Worm (Caenorhabditis elegans) whole organism, mixed stage, embryonic: ENCODE data around the gene alkb-8.

ENCODE experiments used
- M03D4.4 ChIP-seq: sonication (generic microtip); optimal IDR thresholded peaks from 2 replicates; lab custom pipeline; 2017; ENCODE audit warnings: mild to moderate bottlenecking, missing genetic modification characterization, missing compliant biosample characterization
- bed-3 ChIP-seq: fragments of 200-800 bp; sonication (Bioruptor generic); optimal IDR thresholded peaks from 3 replicates; lab custom pipeline; 2018; ENCODE audit warnings: mild to moderate bottlenecking, missing genetic modification characterization, moderate library complexity, missing compliant biosample characterization
- blmp-1 ChIP-seq: fragments of 150-350 bp; optimal IDR thresholded peaks from 2 replicates; lab custom pipeline; 2014; ENCODE audit warnings: missing biosample characterization, missing genetic modification characterization
- ceh-39 ChIP-seq: fragments of 150-350 bp; optimal IDR thresholded peaks from 2 replicates; lab custom pipeline; 2014; ENCODE audit warnings: missing biosample characterization, missing genetic modification characterization
- ceh-43 ChIP-seq: fragments of 200-800 bp; sonication (Bioruptor generic); optimal IDR thresholded peaks from 2 replicates; lab custom pipeline; 2018; ENCODE audit warnings: mild to moderate bottlenecking, missing genetic modification characterization, moderate library complexity, missing compliant biosample characterization
- ces-1 ChIP-seq: fragments of 150-350 bp; optimal IDR thresholded peaks from 2 replicates; lab custom pipeline; 2014; ENCODE audit warnings: missing biosample characterization, missing genetic modification reagents, missing genetic modification characterization
- cnd-1 ChIP-seq: fragments of 200-800 bp; sonication (Bioruptor generic); optimal IDR thresholded peaks from 2 replicates; lab custom pipeline; 2018; ENCODE audit warnings: mild to moderate bottlenecking, missing genetic modification characterization, missing compliant biosample characterization
- drap-1 ChIP-seq: fragments of 200-800 bp; sonication (Bioruptor generic); optimal IDR thresholded peaks from 3 replicates; lab custom pipeline; 2018; ENCODE audit warnings: mild to moderate bottlenecking, missing genetic modification characterization, missing compliant biosample characterization
- elt-1 ChIP-seq: sonication (generic microtip); optimal IDR thresholded peaks from 2 replicates; lab custom pipeline; 2017; ENCODE audit warnings: missing genetic modification characterization, mild to moderate bottlenecking, missing compliant biosample characterization, antibody characterized with exemption, moderate library complexity, borderline replicate concordance; ENCODE audit not compliant: insufficient read depth
- elt-3 ChIP-seq: fragments of 150-350 bp; optimal IDR thresholded peaks from 2 replicates; lab custom pipeline; 2014; ENCODE audit warnings: missing biosample characterization, missing genetic modification characterization
- flh-1 ChIP-seq: fragments of 200-800 bp; sonication (Bioruptor generic); optimal IDR thresholded peaks from 2 replicates; lab custom pipeline; 2018; ENCODE audit warnings: mild to moderate bottlenecking, missing genetic modification characterization, moderate library complexity, missing compliant biosample characterization
- ham-2 ChIP-seq: fragments of 200-800 bp; sonication (Bioruptor generic); optimal IDR thresholded peaks from 2 replicates; lab custom pipeline; 2018; ENCODE audit warnings: mild to moderate bottlenecking, missing genetic modification characterization, missing compliant biosample characterization
- hlh-1 ChIP-seq: fragments of 150-350 bp; optimal IDR thresholded peaks from 2 replicates; lab custom pipeline; 2014; ENCODE audit warnings: missing biosample characterization, missing genetic modification reagents, missing genetic modification characterization
- lin-13 ChIP-seq: fragments of 150-350 bp; optimal IDR thresholded peaks from 2 replicates; lab custom pipeline; 2014; ENCODE audit warnings: missing biosample characterization, missing genetic modification characterization
- lin-32 ChIP-seq: fragments of 200-800 bp; sonication (Bioruptor generic); optimal IDR thresholded peaks from 2 replicates; lab custom pipeline; 2018; ENCODE audit warnings: mild to moderate bottlenecking, missing genetic modification characterization, missing compliant biosample characterization
- lsy-2 ChIP-seq: fragments of 150-350 bp; optimal IDR thresholded peaks from 2 replicates; lab custom pipeline; 2014; ENCODE audit warnings: missing biosample characterization, missing genetic modification characterization
- mab-5 ChIP-seq: fragments of 150-350 bp; optimal IDR thresholded peaks from 2 replicates; lab custom pipeline; 2014; ENCODE audit warnings: missing biosample characterization, missing genetic modification characterization
- mls-2 ChIP-seq: sonication (generic microtip); optimal IDR thresholded peaks from 2 replicates; lab custom pipeline; 2016; ENCODE audit warnings: mild to moderate bottlenecking, missing genetic modification characterization, moderate library complexity, missing compliant biosample characterization
- nhr-12 ChIP-seq: fragments of 150-350 bp; optimal IDR thresholded peaks from 2 replicates; lab custom pipeline; 2014; ENCODE audit warnings: missing biosample characterization, missing genetic modification characterization
- nhr-2 ChIP-seq: fragments of 150-350 bp; optimal IDR thresholded peaks from 2 replicates; lab custom pipeline; 2014; ENCODE audit warnings: missing biosample characterization, missing genetic modification characterization
- nhr-28 ChIP-seq: fragments of 150-350 bp; optimal IDR thresholded peaks from 2 replicates; lab custom pipeline; 2014; ENCODE audit warnings: missing biosample characterization, missing genetic modification characterization
- pha-4 ChIP-seq: fragments of 150-350 bp; optimal IDR thresholded peaks from 2 replicates; lab custom pipeline; 2018; ENCODE audit warnings: missing biosample characterization, missing genetic modification reagents, missing genetic modification characterization
- sem-2 ChIP-seq: fragments of 200-800 bp; sonication (Bioruptor generic); optimal IDR thresholded peaks from 2 replicates; lab custom pipeline; 2018; ENCODE audit warnings: mild to moderate bottlenecking, missing genetic modification characterization, missing compliant biosample characterization
- snpc-4 ChIP-seq: fragments of 150-350 bp; optimal IDR thresholded peaks from 2 replicates; lab custom pipeline; 2014; ENCODE audit warnings: missing biosample characterization, missing genetic modification characterization
- sptf-1 ChIP-seq: sonication (generic microtip); optimal IDR thresholded peaks from 2 replicates; lab custom pipeline; 2017; ENCODE audit warnings: mild to moderate bottlenecking, missing genetic modification characterization, moderate library complexity, missing compliant biosample characterization
- tbx-8 ChIP-seq: fragments of 200-800 bp; sonication (Bioruptor generic); optimal IDR thresholded peaks from 2 replicates; lab custom pipeline; 2018; ENCODE audit warnings: mild to moderate bottlenecking, missing genetic modification characterization, moderate library complexity, missing compliant biosample characterization
- unc-120 ChIP-seq: sonication (generic microtip); optimal IDR thresholded peaks from 2 replicates; lab custom pipeline; 2017; ENCODE audit warnings: missing genetic modification characterization, missing compliant biosample characterization; ENCODE audit not compliant: poor library complexity, severe bottlenecking
- unc-39 ChIP-seq: fragments of 150-350 bp; optimal IDR thresholded peaks from 2 replicates; lab custom pipeline; 2014; ENCODE audit warnings: missing biosample characterization, missing genetic modification characterization
- unc-62 ChIP-seq: fragments of 150-350 bp; optimal IDR thresholded peaks from 2 replicates; lab custom pipeline; 2014; ENCODE audit warnings: missing biosample characterization, missing genetic modification reagents, missing genetic modification characterization
- zip-8 ChIP-seq: fragments of 150-350 bp; optimal IDR thresholded peaks from 2 replicates; lab custom pipeline; 2014; ENCODE audit warnings: missing biosample characterization, missing genetic modification characterization
- ztf-11 ChIP-seq: fragments of 150-350 bp; optimal IDR thresholded peaks from 2 replicates; lab custom pipeline; 2014; ENCODE audit warnings: missing biosample characterization, missing genetic modification characterization

Gene alkb-8

DNA sequence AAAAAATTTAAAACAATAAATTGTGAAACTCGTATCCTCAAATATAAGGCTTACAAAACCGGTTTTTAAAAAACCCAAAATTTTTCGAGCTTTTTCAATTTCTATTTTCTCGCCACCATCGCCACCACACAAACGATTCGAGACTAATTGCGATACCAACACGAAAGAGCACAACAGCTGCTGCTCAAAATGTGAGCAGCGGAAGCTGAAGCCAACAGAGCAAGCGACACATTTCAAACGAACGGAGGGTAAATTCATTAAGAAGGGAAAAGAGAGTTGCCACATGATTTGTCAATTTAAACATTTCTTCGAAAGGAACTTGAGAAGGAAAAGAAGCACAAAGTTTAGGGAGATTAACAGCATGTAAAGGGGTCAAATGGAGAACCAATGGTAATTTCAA lies 30.0 kb upstream of the alkb-8 start:
- TF ChIP-seq hlh-1 (tag; lab: Kevin White, UChicago) = peak; percentile 92
- TF ChIP-seq unc-62 (GFP tag; lab: Kevin White, UChicago) = peak; percentile 18
- peak; percentile 5 for TF ChIP-seq unc-120 (tag; lab: Kevin White, UChicago)
- TF ChIP-seq sem-2 (GFP tag; lab: Kevin White, UChicago) = no peak
- peak; percentile 17 for TF ChIP-seq lin-32 (GFP tag; lab: Kevin White, UChicago)
- TF ChIP-seq ces-1 (GFP tag; lab: Kevin White, UChicago) = peak; percentile 87

DNA sequence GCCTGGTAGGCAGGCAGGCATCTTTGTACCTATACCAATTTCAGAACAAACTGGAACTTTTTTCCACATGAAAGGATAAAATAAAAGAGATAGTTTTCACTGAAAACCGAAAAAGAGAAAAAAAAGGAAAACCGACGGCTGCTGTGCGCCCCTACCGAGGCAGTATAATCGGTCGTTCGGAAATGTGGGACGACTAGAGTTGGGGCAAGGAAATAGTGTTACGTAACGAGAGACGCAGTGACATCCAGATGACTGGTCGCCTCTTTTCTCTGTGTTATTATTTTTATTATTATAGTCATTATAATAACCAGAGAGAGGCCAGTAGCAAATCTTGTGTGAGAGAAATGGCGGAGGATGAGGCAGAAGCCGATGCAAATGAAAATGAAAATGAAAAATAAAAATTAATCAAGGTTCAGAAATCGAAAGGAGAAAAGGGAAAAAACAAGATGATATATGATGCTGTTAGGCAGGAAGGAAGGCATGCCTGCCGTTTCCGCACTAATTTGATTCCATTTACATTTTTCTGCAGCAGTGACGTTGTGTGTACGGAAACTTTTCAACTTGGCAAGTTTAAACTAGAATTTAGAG lies 27.7 kb upstream of the alkb-8 start:
- TF ChIP-seq unc-62 (GFP tag; lab: Kevin White, UChicago) = no peak
- TF ChIP-seq nhr-12 (tag; lab: Kevin White, UChicago) = no peak
- no peak for TF ChIP-seq ztf-11 (tag; lab: Kevin White, UChicago)
- peak; percentile 55 for TF ChIP-seq ces-1 (GFP tag; lab: Kevin White, UChicago)
- TF ChIP-seq mls-2 (tag; lab: Kevin White, UChicago) = peak; percentile 26
- no peak for TF ChIP-seq cnd-1 (tag; lab: Kevin White, UChicago)
- TF ChIP-seq blmp-1 = peak; percentile 86
- no peak for TF ChIP-seq ham-2 (GFP tag; lab: Kevin White, UChicago)

DNA sequence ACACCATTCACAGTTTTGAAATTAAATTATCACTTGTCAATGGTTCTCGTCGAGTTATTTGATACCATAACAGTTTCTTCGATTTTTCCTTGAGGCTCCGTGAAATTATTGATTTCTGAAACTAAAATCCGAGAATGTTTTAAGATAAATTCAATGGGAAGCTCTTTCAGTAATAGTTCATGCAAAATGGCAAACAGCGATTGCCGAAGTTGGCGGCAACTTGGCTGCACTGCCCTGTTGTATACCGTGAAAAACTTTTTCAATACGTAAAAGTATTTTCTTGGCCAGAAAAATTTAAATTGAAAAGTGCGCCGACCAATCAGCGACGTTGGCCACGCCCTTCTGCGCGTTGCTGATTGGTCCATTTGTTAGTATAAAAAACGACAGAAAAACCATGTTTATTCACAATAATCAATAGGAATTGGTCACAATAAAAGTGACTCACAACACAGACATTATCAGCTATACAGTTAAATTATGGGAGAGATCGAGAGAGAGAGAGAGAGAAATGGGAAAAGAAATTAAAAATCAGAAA lies 26.2 kb upstream of the alkb-8 start:
- no peak for TF ChIP-seq lin-13 (tag; lab: Kevin White, UChicago)
- TF ChIP-seq ces-1 (GFP tag; lab: Kevin White, UChicago) = no peak
- no peak for TF ChIP-seq bed-3
- TF ChIP-seq mab-5 (tag; lab: Kevin White, UChicago) = no peak
- no peak for TF ChIP-seq elt-1 (tag; lab: Kevin White, UChicago)
- TF ChIP-seq ceh-43 (GFP tag; lab: Kevin White, UChicago) = no peak
- no peak for TF ChIP-seq blmp-1
- TF ChIP-seq snpc-4 (tag; lab: Kevin White, UChicago) = no peak
- TF ChIP-seq unc-120 (tag; lab: Kevin White, UChicago) = no peak
- TF ChIP-seq lin-32 (GFP tag; lab: Kevin White, UChicago) = no peak
- no peak for TF ChIP-seq lsy-2 (tag; lab: Kevin White, UChicago)
- TF ChIP-seq sptf-1 (tag; lab: Kevin White, UChicago) = no peak
- no peak for TF ChIP-seq ham-2 (GFP tag; lab: Kevin White, UChicago)
- no peak for TF ChIP-seq unc-62 (GFP tag; lab: Kevin White, UChicago)
- no peak for TF ChIP-seq nhr-2 (tag; lab: Kevin White, UChicago)
- no peak for TF ChIP-seq ceh-39 (tag; lab: Kevin White, UChicago)
- no peak for TF ChIP-seq zip-8 (tag; lab: Kevin White, UChicago)
- TF ChIP-seq unc-39 = no peak

ce11 chrIII:3692516-3692915 lies 16.6 kb upstream of the alkb-8 start:
- TF ChIP-seq mls-2 (tag; lab: Kevin White, UChicago) (no peak), ces-1 (GFP tag; lab: Kevin White, UChicago) (peak; percentile 69)
- TF ChIP-seq, all 35 proteins: peak for 1

DNA sequence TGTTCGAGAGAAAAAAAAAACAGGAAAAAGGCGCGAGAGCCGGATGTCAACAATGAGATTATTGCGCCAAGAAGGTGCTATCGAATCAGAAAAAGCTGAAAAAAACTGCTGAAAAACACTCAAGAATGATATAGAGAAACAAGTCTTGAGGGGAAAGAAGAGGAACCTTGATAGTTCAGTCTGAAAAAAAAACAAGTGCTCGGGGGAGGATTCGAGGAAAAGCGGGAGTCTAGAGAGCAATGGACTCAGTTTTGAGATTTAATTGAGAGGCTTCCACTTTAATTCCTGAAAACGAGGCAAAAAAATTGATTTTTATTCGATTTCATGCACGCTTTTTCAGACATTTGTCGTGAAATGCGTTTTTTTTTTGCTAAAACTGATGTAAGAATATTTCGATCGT lies 14.6 kb upstream of the alkb-8 start, which contains the start of gene npr-15:
npr-15 (minus strand) TSS at position 101 of the 400 bp plus-strand sequence.
- TF ChIP-seq nhr-28 (tag; lab: Kevin White, UChicago) (no peak), nhr-2 (tag; lab: Kevin White, UChicago) (no peak), mab-5 (tag; lab: Kevin White, UChicago) (no peak), ztf-11 (tag; lab: Kevin White, UChicago) (no peak), cnd-1 (tag; lab: Kevin White, UChicago) (no peak), blmp-1 (no peak), elt-3 (tag; lab: Kevin White, UChicago) (no peak)

ce11 chrIII:3698366-3698765 lies 10.8 kb upstream of the alkb-8 start:
- no peak for TF ChIP-seq ces-1 (GFP tag; lab: Kevin White, UChicago)
- TF ChIP-seq tbx-8 = no peak
- TF ChIP-seq pha-4 = no peak
- no peak for TF ChIP-seq blmp-1
- no peak for TF ChIP-seq zip-8 (tag; lab: Kevin White, UChicago)
- TF ChIP-seq flh-1 (GFP tag; lab: Kevin White, UChicago) = no peak
- no peak for TF ChIP-seq ham-2 (GFP tag; lab: Kevin White, UChicago)
- TF ChIP-seq bed-3 = no peak
- no peak for TF ChIP-seq M03D4.4
- no peak for TF ChIP-seq unc-39
- no peak for TF ChIP-seq drap-1 (GFP tag; lab: Kevin White, UChicago)
